Fruit fly (Drosophila melanogaster) whole organism, embryonic: ENCODE results near the gene CG33631.

Source experiments
- CG2116 ChIP-seq: fragments of 200-800 bp; sonication (Bioruptor generic); optimal IDR thresholded peaks from 3 replicates; lab custom pipeline; 2018; ENCODE audit warnings: missing biosample characterization, mild to moderate bottlenecking, missing genetic modification characterization
- CG42726 ChIP-seq: fragments of 200-800 bp; sonication (Bioruptor generic); IDR thresholded peaks from 2 replicates; pipeline ENCODE4 v1.3.6; 2022; ENCODE audit warnings: missing biosample characterization, missing genetic modification characterization; ENCODE audit not compliant: partially characterized antibody
- Hmr ChIP-seq: fragments of 200-800 bp; sonication (Bioruptor generic); optimal IDR thresholded peaks from 3 replicates; lab custom pipeline; 2017; ENCODE audit warnings: mild to moderate bottlenecking, missing biosample characterization, missing genetic modification reagents, missing genetic modification characterization
- cg ChIP-seq: fragments of 200-800 bp; sonication (Bioruptor generic); optimal IDR thresholded peaks from 3 replicates; lab custom pipeline; 2019; ENCODE audit warnings: missing biosample characterization, mild to moderate bottlenecking, missing genetic modification characterization, moderate library complexity

DNA sequence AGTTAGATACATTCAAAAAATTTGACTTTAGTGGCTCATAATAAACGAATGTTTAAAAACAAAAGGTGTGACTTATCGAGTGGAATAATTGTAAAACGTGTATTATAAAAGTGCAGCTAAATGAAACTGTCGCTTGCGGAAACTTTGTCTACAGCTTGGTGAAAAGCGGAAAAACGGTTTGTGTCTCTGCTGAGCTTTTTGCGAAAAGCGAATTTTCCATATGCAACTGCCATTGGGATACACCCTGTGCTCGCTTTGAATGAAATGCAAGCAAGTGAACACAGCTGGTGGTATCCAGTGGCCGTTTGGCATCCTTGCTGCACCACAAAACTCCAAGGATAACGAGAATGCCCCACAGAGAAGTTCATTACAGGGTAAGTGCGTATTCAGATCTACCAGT is 27.1 kb downstream of the CG33631 start:
- TF ChIP-seq CG42726 (no peak), cg (GFP tag; lab: Kevin White, UChicago) (no peak), Hmr (no peak), CG2116 (GFP tag; lab: Kevin White, UChicago) (no peak)
